Worm (Caenorhabditis elegans): Measurements from ENCODE around the gene T04C4.3.

The T04C4.3 gene

ce11 chrIV:2220896-2221295, 4.2 kb upstream of the T04C4.3 start:
- TF ChIP-seq blmp-1 (tag; optimal IDR thresholded peaks at IDR 0.05) (no peak), tbx-8 (GFP tag; optimal IDR thresholded peaks at IDR 0.05) (no peak), sem-2 (GFP tag; optimal IDR thresholded peaks at IDR 0.05) (no peak), ham-2 (GFP tag; optimal IDR thresholded peaks at IDR 0.05) (no peak), elt-3 (tag; optimal IDR thresholded peaks at IDR 0.05) (no peak), mep-1 (tag; optimal IDR thresholded peaks at IDR 0.05) (no peak), lin-32 (GFP tag; optimal IDR thresholded peaks at IDR 0.05) (no peak), sptf-1 (tag; optimal IDR thresholded peaks at IDR 0.05) (no peak), ceh-43 (GFP tag; optimal IDR thresholded peaks at IDR 0.05) (no peak), lsy-2 (tag; optimal IDR thresholded peaks at IDR 0.05) (no peak), nhr-76 (tag; optimal IDR thresholded peaks at IDR 0.05) (no peak), zip-8 (tag; optimal IDR thresholded peaks at IDR 0.05) (no peak), nhr-2 (tag; optimal IDR thresholded peaks at IDR 0.05) (no peak), lin-13 (tag; optimal IDR thresholded peaks at IDR 0.05) (no peak), ces-1 (GFP tag; optimal IDR thresholded peaks at IDR 0.05) (no peak), unc-62 (GFP tag; optimal IDR thresholded peaks at IDR 0.05) (no peak), drap-1 (GFP tag; optimal IDR thresholded peaks at IDR 0.05) (no peak)

ce11 chrIV:2220147-2220546, 3.5 kb upstream of the T04C4.3 start:
- no peak for TF ChIP-seq mab-5 (tag; optimal IDR thresholded peaks at IDR 0.05)
- no peak for TF ChIP-seq hlh-1 (tag; optimal IDR thresholded peaks at IDR 0.05)
- no peak for TF ChIP-seq unc-120 (tag; optimal IDR thresholded peaks at IDR 0.05; ENCODE audit: poor library complexity, severe bottlenecking)
- TF ChIP-seq zip-8 (tag; optimal IDR thresholded peaks at IDR 0.05): no peak
- TF ChIP-seq lsy-2 (tag; optimal IDR thresholded peaks at IDR 0.05): no peak
- TF ChIP-seq mls-2 (tag; optimal IDR thresholded peaks at IDR 0.05): no peak
- TF ChIP-seq M03D4.4 (tag; optimal IDR thresholded peaks at IDR 0.05): no peak
- no peak for TF ChIP-seq ceh-83 (GFP tag; optimal IDR thresholded peaks at IDR 0.05)
- no peak for TF ChIP-seq nhr-28 (tag; optimal IDR thresholded peaks at IDR 0.05)
- TF ChIP-seq ces-1 (GFP tag; optimal IDR thresholded peaks at IDR 0.05): no peak
- TF ChIP-seq ceh-39 (tag; optimal IDR thresholded peaks at IDR 0.05): no peak
- TF ChIP-seq unc-62 (GFP tag; optimal IDR thresholded peaks at IDR 0.05): no peak
- no peak for TF ChIP-seq sptf-1 (tag; optimal IDR thresholded peaks at IDR 0.05)

ce11 chrIV:2219334-2219755, 2.7 kb upstream of the T04C4.3 start:
- TF ChIP-seq ceh-43 (GFP tag; optimal IDR thresholded peaks at IDR 0.05) (peak; percentile 33), snpc-4 (tag; optimal IDR thresholded peaks at IDR 0.05) (no peak), lsy-2 (tag; optimal IDR thresholded peaks at IDR 0.05) (peak; percentile 77), nhr-28 (tag; optimal IDR thresholded peaks at IDR 0.05) (no peak), drap-1 (GFP tag; optimal IDR thresholded peaks at IDR 0.05) (peak; percentile 67), tbx-8 (GFP tag; optimal IDR thresholded peaks at IDR 0.05) (peak; percentile 64), hlh-1 (tag; optimal IDR thresholded peaks at IDR 0.05) (no peak), flh-1 (GFP tag; optimal IDR thresholded peaks at IDR 0.05) (peak; percentile 16), bed-3 (GFP tag; optimal IDR thresholded peaks at IDR 0.05) (no peak), unc-62 (GFP tag; optimal IDR thresholded peaks at IDR 0.05) (peak; percentile 55), ces-1 (GFP tag; optimal IDR thresholded peaks at IDR 0.05) (peak; percentile 82), elt-3 (tag; optimal IDR thresholded peaks at IDR 0.05) (peak; percentile 78), ceh-39 (tag; optimal IDR thresholded peaks at IDR 0.05) (no peak), pha-4 (tag; optimal IDR thresholded peaks at IDR 0.05) (peak; percentile 81), ceh-83 (GFP tag; optimal IDR thresholded peaks at IDR 0.05) (no peak), nhr-2 (tag; optimal IDR thresholded peaks at IDR 0.05) (peak; percentile 80), unc-120 (tag; optimal IDR thresholded peaks at IDR 0.05; ENCODE audit: poor library complexity, severe bottlenecking) (peak; percentile 86), ham-2 (GFP tag; optimal IDR thresholded peaks at IDR 0.05) (peak; percentile 74), zip-8 (tag; optimal IDR thresholded peaks at IDR 0.05) (no peak), lin-32 (GFP tag; optimal IDR thresholded peaks at IDR 0.05) (peak; percentile 29), ztf-11 (tag; optimal IDR thresholded peaks at IDR 0.05) (peak; percentile 70), nhr-237 (tag; optimal IDR thresholded peaks at IDR 0.05) (peak; percentile 81), cnd-1 (tag; optimal IDR thresholded peaks at IDR 0.05) (peak; percentile 50), elt-1 (tag; optimal IDR thresholded peaks at IDR 0.05; ENCODE audit: borderline replicate concordance, insufficient read depth) (no peak), lin-13 (tag; optimal IDR thresholded peaks at IDR 0.05) (peak; percentile 38), blmp-1 (tag; optimal IDR thresholded peaks at IDR 0.05) (no peak), mab-5 (tag; optimal IDR thresholded peaks at IDR 0.05) (no peak), mep-1 (tag; optimal IDR thresholded peaks at IDR 0.05) (peak; percentile 1), nhr-76 (tag; optimal IDR thresholded peaks at IDR 0.05) (no peak), mls-2 (tag; optimal IDR thresholded peaks at IDR 0.05) (peak; percentile 67), unc-39 (tag; optimal IDR thresholded peaks at IDR 0.05) (no peak), sem-2 (GFP tag; optimal IDR thresholded peaks at IDR 0.05) (no peak), nhr-12 (tag; optimal IDR thresholded peaks at IDR 0.05) (no peak), sptf-1 (tag; optimal IDR thresholded peaks at IDR 0.05) (peak; percentile 83), M03D4.4 (tag; optimal IDR thresholded peaks at IDR 0.05) (peak; percentile 77)

Measured in whole organism, mixed stage, embryonic.